Worm (Caenorhabditis elegans) whole organism, L4 larva: ENCODE data around the gene T12D8.5.

Experiments used
- D1046.2 ChIP-seq: fragments of 200-800 bp; sonication (Bioruptor generic); IDR thresholded peaks from 2 replicates; pipeline ENCODE4 v1.3.6; 2022; ENCODE audit warnings: missing genetic modification characterization, missing compliant biosample characterization
- F26F4.8 ChIP-seq: fragments of 200-800 bp; sonication (Bioruptor generic); conservative IDR thresholded peaks from 2 replicates; pipeline ENCODE4 v1.3.6; 2022; ENCODE audit warnings: missing genetic modification characterization, missing compliant biosample characterization
- F44E2.7 ChIP-seq: fragments of 200-800 bp; sonication (Bioruptor generic); IDR thresholded peaks from 2 replicates; pipeline ENCODE4 v2.1.2; 2022; ENCODE audit warnings: missing genetic modification characterization, missing compliant biosample characterization
- Y105C5A.15 ChIP-seq: fragments of 200-800 bp; sonication (Bioruptor generic); IDR thresholded peaks from 2 replicates; pipeline ENCODE4 v1.3.6; 2022; ENCODE audit warnings: missing genetic modification characterization, missing compliant biosample characterization
- aha-1 ChIP-seq: fragments of 150-350 bp; peaks from one replicate; lab custom pipeline; 2014; ENCODE audit warnings: missing biosample characterization, missing genetic modification characterization
- ama-1 ChIP-seq: fragments of 150-350 bp; optimal IDR thresholded peaks from 2 replicates; lab custom pipeline; 2014; ENCODE audit warnings: inconsistent platforms, mixed read lengths
- arid-1 ChIP-seq: fragments of 200-800 bp; sonication (Bioruptor generic); conservative IDR thresholded peaks from 2 replicates; pipeline ENCODE4 v1.3.6; 2022; ENCODE audit warnings: missing genetic modification reagents, missing genetic modification characterization, missing compliant biosample characterization
- attf-4 ChIP-seq: sonication (generic microtip); optimal IDR thresholded peaks from 3 replicates; lab custom pipeline; 2017; ENCODE audit warnings: missing biosample characterization, missing genetic modification characterization
- ceh-20 ChIP-seq: fragments of 200-800 bp; sonication (Bioruptor generic); IDR thresholded peaks from 2 replicates; pipeline ENCODE4 v1.3.6; 2022; ENCODE audit warnings: missing genetic modification reagents, missing genetic modification characterization, missing compliant biosample characterization
- ceh-82 ChIP-seq: sonication (generic microtip); optimal IDR thresholded peaks from 2 replicates; lab custom pipeline; 2017; ENCODE audit warnings: missing biosample characterization, missing genetic modification characterization
- ces-1 ChIP-seq: fragments of 150-350 bp; sonication (generic microtip); optimal IDR thresholded peaks from 4 replicates; lab custom pipeline; 2014; ENCODE audit warnings: missing biosample characterization, missing genetic modification reagents, missing genetic modification characterization
- cey-2 ChIP-seq: sonication (generic microtip); optimal IDR thresholded peaks from 3 replicates; lab custom pipeline; 2017; ENCODE audit warnings: missing genetic modification characterization, mild to moderate bottlenecking, missing compliant biosample characterization, antibody characterized with exemption, borderline replicate concordance; ENCODE audit not compliant: insufficient read depth
- daf-16 ChIP-seq, 3 experiments: sonication (generic microtip); optimal IDR thresholded peaks; 2 replicates each; lab custom pipeline; 2016 to 2017; ENCODE audit warnings: missing genetic modification characterization in 3 of 3, missing genetic modification reagents in 3 of 3, mild to moderate bottlenecking in 2 of 3, missing compliant biosample characterization in 2 of 3, missing biosample characterization in 1 of 3, moderate library complexity in 1 of 3
- dpl-1 ChIP-seq: fragments of 150-350 bp; optimal IDR thresholded peaks from 2 replicates; lab custom pipeline; 2014; ENCODE audit warnings: missing biosample characterization, missing genetic modification reagents, missing genetic modification characterization
- dve-1 ChIP-seq: sonication (generic microtip); optimal IDR thresholded peaks from 2 replicates; lab custom pipeline; 2017; ENCODE audit warnings: antibody characterized with exemption, mild to moderate bottlenecking, missing genetic modification characterization, missing compliant biosample characterization; ENCODE audit not compliant: insufficient read depth
- egl-43 ChIP-seq: fragments of 200-800 bp; sonication (Bioruptor generic); IDR thresholded peaks from 2 replicates; pipeline ENCODE4 v1.3.6; 2022; ENCODE audit warnings: missing genetic modification reagents, missing genetic modification characterization, missing compliant biosample characterization
- gei-8 ChIP-seq: fragments of 200-800 bp; sonication (Bioruptor generic); optimal IDR thresholded peaks from 2 replicates; lab custom pipeline; 2018; ENCODE audit warnings: mild to moderate bottlenecking, missing genetic modification characterization, missing compliant biosample characterization
- hif-1 ChIP-seq, 2 experiments: sonication (generic microtip); optimal IDR thresholded peaks; 2 replicates each; lab custom pipeline; 2016 to 2017; ENCODE audit warnings: missing compliant biosample characterization in 2 of 2, missing genetic modification characterization in 2 of 2, missing genetic modification reagents in 2 of 2, missing genotype in 2 of 2, mild to moderate bottlenecking in 1 of 2
- hlh-11 ChIP-seq: fragments of 200-800 bp; sonication (Bioruptor generic); optimal IDR thresholded peaks from 2 replicates; lab custom pipeline; 2018; ENCODE audit warnings: mild to moderate bottlenecking, missing genetic modification characterization, missing compliant biosample characterization
- hlh-30 ChIP-seq: sonication (generic microtip); optimal IDR thresholded peaks from 2 replicates; lab custom pipeline; 2017; ENCODE audit warnings: antibody characterized with exemption, mild to moderate bottlenecking, missing genetic modification characterization, missing compliant biosample characterization; ENCODE audit not compliant: insufficient read depth
- hmg-1.1 ChIP-seq: fragments of 200-800 bp; sonication (Bioruptor generic); IDR thresholded peaks from 2 replicates; pipeline ENCODE4 v1.3.6; 2022; ENCODE audit warnings: missing genetic modification reagents, missing genetic modification characterization, missing compliant biosample characterization
- lin-29 ChIP-seq: fragments of 200-800 bp; sonication (Bioruptor generic); IDR thresholded peaks from 2 replicates; pipeline ENCODE4 v1.3.6; 2022; ENCODE audit warnings: missing genetic modification reagents, missing genetic modification characterization, missing compliant biosample characterization
- lin-38 ChIP-seq: fragments of 200-800 bp; sonication (Bioruptor generic); IDR thresholded peaks from 2 replicates; pipeline ENCODE4 v1.3.6; 2022; ENCODE audit warnings: missing genetic modification reagents, missing genetic modification characterization, missing compliant biosample characterization
- lsy-2 ChIP-seq, 2 experiments: fragments of 150-350 bp in 1 of 2; sonication (generic microtip) in 1 of 2; optimal IDR thresholded peaks; 2 replicates each; lab custom pipeline; 2014 to 2017; ENCODE audit warnings: missing biosample characterization in 2 of 2, missing genetic modification characterization in 2 of 2
- mdt-29 ChIP-seq: fragments of 200-800 bp; sonication (Bioruptor generic); IDR thresholded peaks from 2 replicates; pipeline ENCODE4 v1.3.6; 2022; ENCODE audit warnings: missing genetic modification reagents, missing genetic modification characterization, missing compliant biosample characterization
- mep-1 ChIP-seq: fragments of 150-350 bp; sonication (generic microtip); optimal IDR thresholded peaks from 3 replicates; lab custom pipeline; 2014; ENCODE audit warnings: missing biosample characterization, missing genetic modification characterization
- mes-2 ChIP-seq: sonication (generic microtip); optimal IDR thresholded peaks from 2 replicates; lab custom pipeline; 2016; ENCODE audit warnings: missing genotype, mild to moderate bottlenecking, missing genetic modification characterization, missing compliant biosample characterization; ENCODE audit not compliant: poor library complexity, severe bottlenecking
- mxl-3 ChIP-seq: fragments of 200-800 bp; sonication (Bioruptor generic); optimal IDR thresholded peaks from 2 replicates; lab custom pipeline; 2018; ENCODE audit warnings: mild to moderate bottlenecking, missing genetic modification characterization, missing compliant biosample characterization
- nhr-11 ChIP-seq: fragments of 150-350 bp; optimal IDR thresholded peaks from 2 replicates; lab custom pipeline; 2014; ENCODE audit warnings: missing biosample characterization, missing genetic modification characterization
- nhr-76 ChIP-seq: fragments of 150-350 bp; optimal IDR thresholded peaks from 2 replicates; lab custom pipeline; 2014; ENCODE audit warnings: missing biosample characterization, missing genetic modification characterization
- nhr-77 ChIP-seq: fragments of 150-350 bp; optimal IDR thresholded peaks from 2 replicates; lab custom pipeline; 2014; ENCODE audit warnings: missing biosample characterization, missing genetic modification characterization
- php-3 ChIP-seq: fragments of 200-800 bp; sonication (Bioruptor generic); IDR thresholded peaks from 2 replicates; pipeline ENCODE4 v1.3.6; 2022; ENCODE audit warnings: missing genetic modification reagents, missing genetic modification characterization, missing compliant biosample characterization
- rbr-2 ChIP-seq: sonication (generic microtip); optimal IDR thresholded peaks from 2 replicates; lab custom pipeline; 2016; ENCODE audit warnings: missing genotype, missing genetic modification characterization, missing compliant biosample characterization
- set-16 ChIP-seq: fragments of 200-800 bp; sonication (Bioruptor generic); IDR thresholded peaks from 2 replicates; pipeline ENCODE4 v1.3.6; 2022; ENCODE audit warnings: missing genetic modification reagents, missing genetic modification characterization, missing compliant biosample characterization
- snpc-1.2 ChIP-seq: fragments of 200-800 bp; sonication (Bioruptor generic); IDR thresholded peaks from 2 replicates; pipeline ENCODE4 v1.3.6; 2022; ENCODE audit warnings: missing genetic modification reagents, missing genetic modification characterization, missing compliant biosample characterization
- unc-130 ChIP-seq: sonication (generic microtip); optimal IDR thresholded peaks from 2 replicates; lab custom pipeline; 2016; ENCODE audit warnings: missing genetic modification reagents, missing genetic modification characterization, missing compliant biosample characterization
- unc-62 ChIP-seq, 3 experiments: fragments of 150-350 bp in 1 of 3; sonication (generic microtip); optimal IDR thresholded peaks in 2 of 3; peaks in 1 of 3; 1 replicate in 1 of 3; 2 replicates in 2 of 3; lab custom pipeline; 2014 to 2017; ENCODE audit warnings: missing biosample characterization in 3 of 3, missing genetic modification characterization in 3 of 3, missing genetic modification reagents in 3 of 3, missing genotype in 1 of 3
- zag-1 ChIP-seq: fragments of 150-350 bp; optimal IDR thresholded peaks from 2 replicates; lab custom pipeline; 2014; ENCODE audit warnings: missing biosample characterization, missing genetic modification characterization
- zfp-3 ChIP-seq: fragments of 200-800 bp; sonication (Bioruptor generic); conservative IDR thresholded peaks from 2 replicates; pipeline ENCODE4 v1.3.6; 2022; ENCODE audit warnings: missing genetic modification reagents, missing genetic modification characterization, missing compliant biosample characterization
- zip-11 ChIP-seq: fragments of 200-800 bp; sonication (Bioruptor generic); IDR thresholded peaks from 2 replicates; pipeline ENCODE4 v1.3.6; 2022; ENCODE audit warnings: missing genetic modification characterization, missing compliant biosample characterization

T12D8.5 gene

ce11 chrIII:13625650-13626430 lies 746 bp downstream of the T12D8.5 start (continued):
- no peak for TF ChIP-seq mdt-29 (GFP tag; lab: Robert Waterston, UW)
- TF ChIP-seq zfp-3 (GFP tag; lab: Robert Waterston, UW): peak; percentile 68
- peak; percentile 25 for TF ChIP-seq ama-1 (lab: Kevin White, UChicago)

DNA sequence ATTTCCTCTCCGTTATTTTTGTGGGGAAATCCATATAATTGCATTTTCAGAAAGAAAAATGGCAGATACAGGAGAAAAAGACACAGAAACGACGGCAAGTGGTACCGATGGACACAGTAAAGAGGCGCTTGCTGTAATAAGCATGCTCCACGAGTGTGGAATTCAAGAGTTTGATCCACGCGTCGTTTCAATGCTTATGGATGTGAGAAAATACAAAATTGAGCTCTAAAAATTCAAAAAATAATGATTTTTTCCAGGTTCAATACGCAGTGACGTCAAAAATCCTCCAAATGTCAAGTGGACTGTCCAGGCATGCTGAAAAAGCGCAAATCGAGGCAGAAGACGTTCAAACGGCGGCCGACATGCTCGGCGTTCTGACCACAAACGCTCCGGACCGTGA lies 2.4 kb downstream of the T12D8.5 start, which contains the start of gene taf-9:
TSS of gene taf-9 (plus strand) at position 51 of the 400 bp plus-strand sequence.
- TF ChIP-seq cey-2 (tag; lab: Kevin White, UChicago) (no peak), mxl-3 (GFP tag; lab: Kevin White, UChicago) (no peak), F44E2.7 (GFP tag; lab: Robert Waterston, UW) (no peak), dve-1 (tag; lab: Kevin White, UChicago) (peak; percentile 9), lin-38 (peak; percentile 51), ceh-20 (GFP tag; lab: Robert Waterston, UW) (0 out of 2 replicates have a peak, but pooled peaks have one; percentile 22), egl-43 (GFP tag; lab: Robert Waterston, UW) (0 out of 2 replicates have a peak, but pooled peaks have one; percentile 53), ama-1 (lab: Kevin White, UChicago) (peak; percentile 75), unc-62 (GFP tag; optimal IDR thresholded peaks at IDR 0.05 in 1 of 2; lab: Kevin White, UChicago) (no peak), unc-62 (tag; optimal IDR thresholded peaks at IDR 0.05; lab: Kevin White, UChicago) (no peak), F26F4.8 (GFP tag; lab: Robert Waterston, UW) (no peak), php-3 (GFP tag; lab: Robert Waterston, UW) (0 out of 2 replicates have a peak, but pooled peaks have one; percentile 9), nhr-11 (tag; lab: Kevin White, UChicago) (no peak), gei-8 (no peak), lsy-2 (tag; optimal IDR thresholded peaks at IDR 0.05; lab: Kevin White, UChicago) (peak in 1 of 2 experiments; percentile 17), daf-16 (GFP tag; optimal IDR thresholded peaks at IDR 0.05; lab: Kevin White, UChicago) (no peak), daf-16 (tag; optimal IDR thresholded peaks at IDR 0.05; lab: Kevin White, UChicago) (no peak)

DNA sequence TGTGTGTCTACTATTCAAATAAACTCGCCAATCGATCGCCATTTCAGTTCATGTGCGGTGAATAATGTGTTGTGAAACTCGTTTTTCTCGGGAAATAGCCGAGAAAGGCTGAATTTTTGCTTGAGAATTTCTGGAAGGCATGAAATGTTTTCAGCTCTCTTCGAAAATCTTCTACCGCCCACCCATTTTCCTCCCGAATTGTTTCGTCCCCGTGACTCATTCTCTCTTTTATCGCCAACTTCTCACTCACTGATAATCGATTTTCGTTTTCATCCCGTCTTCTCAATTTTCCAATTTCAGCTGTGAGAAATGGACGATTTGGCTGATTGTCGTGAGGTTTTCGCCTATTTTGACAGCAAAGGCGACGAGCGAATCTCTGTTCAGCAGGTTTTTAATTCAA lies 3.6 kb downstream of the T12D8.5 start, which contains the start of gene mlc-5:
TSS of gene mlc-5 (plus strand) at position 301 of the 400 bp plus-strand sequence.
- peak; percentile 41 for TF ChIP-seq aha-1 (tag; lab: Kevin White, UChicago)
- TF ChIP-seq nhr-76 (tag; lab: Kevin White, UChicago): no peak

- TF ChIP-seq mep-1 (tag; lab: Kevin White, UChicago) (peak; percentile 46), snpc-1.2 (GFP tag; lab: Robert Waterston, UW) (no peak), hlh-11 (peak; percentile 13), dve-1 (tag; lab: Kevin White, UChicago) (peak; percentile 51), lin-29 (GFP tag; lab: Robert Waterston, UW) (no peak), ces-1 (no peak), lsy-2 (tag; optimal IDR thresholded peaks at IDR 0.05; lab: Kevin White, UChicago) (peak in 1 of 2 experiments; percentile 61), nhr-77 (tag; lab: Kevin White, UChicago) (no peak), Y105C5A.15 (GFP tag; lab: Robert Waterston, UW) (no peak), daf-16 (GFP tag; optimal IDR thresholded peaks at IDR 0.05; lab: Kevin White, UChicago) (no peak), daf-16 (tag; optimal IDR thresholded peaks at IDR 0.05; lab: Kevin White, UChicago) (peak; percentile 71), zag-1 (no peak), zip-11 (GFP tag; lab: Robert Waterston, UW) (no peak), unc-130 (GFP tag; lab: Kevin White, UChicago) (peak; percentile 7), F44E2.7 (GFP tag; lab: Robert Waterston, UW) (no peak), set-16 (GFP tag; lab: Robert Waterston, UW) (no peak), ama-1 (lab: Kevin White, UChicago) (peak; percentile 9), hlh-30 (tag; lab: Kevin White, UChicago) (peak; percentile 80), ceh-20 (GFP tag; lab: Robert Waterston, UW) (no peak), ceh-82 (tag; lab: Kevin White, UChicago) (no peak), mes-2 (tag; lab: Kevin White, UChicago) (peak; percentile 50), hif-1 (tag; optimal IDR thresholded peaks at IDR 0.05; lab: Kevin White, UChicago) (peak in 1 of 2 experiments; percentile 12), hmg-1.1 (peak; percentile 28; the same call in 1 of the 2 replicates), rbr-2 (tag; lab: Kevin White, UChicago) (no peak), attf-4 (tag; lab: Kevin White, UChicago) (no peak), D1046.2 (GFP tag; lab: Robert Waterston, UW) (no peak), dpl-1 (GFP tag; lab: Kevin White, UChicago) (peak; percentile 75), lin-38 (peak; percentile 63), arid-1 (GFP tag; lab: Robert Waterston, UW) (no peak)
Measured at ce11 chrIII:13622268-13622667, 4.3 kb downstream of the T12D8.5 start, which contains the start of gene hip-1. Gene hip-1, minus strand, starts transcription at chrIII:13622492.
